Worm (Caenorhabditis elegans) whole organism, L4 larva: Measurements from ENCODE around the gene Y54G2A.16.

ENCODE experiments used
- F10B5.3 ChIP-seq: sonication (generic microtip); optimal IDR thresholded peaks from 2 replicates; lab custom pipeline; 2016; ENCODE audit warnings: mild to moderate bottlenecking, missing genetic modification characterization, missing compliant biosample characterization
- F37D6.2 ChIP-seq: sonication (generic microtip); optimal IDR thresholded peaks from 2 replicates; lab custom pipeline; 2016; ENCODE audit warnings: mild to moderate bottlenecking, missing genetic modification characterization, missing compliant biosample characterization
- F44E2.7 ChIP-seq: fragments of 200-800 bp; sonication (Bioruptor generic); IDR thresholded peaks from 2 replicates; pipeline ENCODE4 v2.1.2; 2022; ENCODE audit warnings: missing genetic modification characterization, missing compliant biosample characterization
- Y48G9A.11 ChIP-seq: fragments of 200-800 bp; sonication (Bioruptor generic); IDR thresholded peaks from 2 replicates; pipeline ENCODE4 v1.3.6; 2022; ENCODE audit warnings: missing genetic modification reagents, missing genetic modification characterization, missing compliant biosample characterization
- Y5F2A.4 ChIP-seq: fragments of 200-800 bp; sonication (Bioruptor generic); optimal IDR thresholded peaks from 2 replicates; lab custom pipeline; 2018; ENCODE audit warnings: mild to moderate bottlenecking, missing genetic modification characterization, missing compliant biosample characterization
- ZK337.2 ChIP-seq: fragments of 200-800 bp; sonication (Bioruptor generic); IDR thresholded peaks from 2 replicates; pipeline ENCODE4 v1.3.6; 2022; ENCODE audit warnings: missing genetic modification reagents, missing genetic modification characterization, missing compliant biosample characterization
- aha-1 ChIP-seq: fragments of 150-350 bp; peaks from one replicate; lab custom pipeline; 2014; ENCODE audit warnings: missing biosample characterization, missing genetic modification characterization
- ceh-28 ChIP-seq: fragments of 150-350 bp; optimal IDR thresholded peaks from 2 replicates; lab custom pipeline; 2014; ENCODE audit warnings: missing biosample characterization, missing genetic modification reagents, missing genetic modification characterization
- ceh-32 ChIP-seq: sonication (generic microtip); optimal IDR thresholded peaks from 2 replicates; lab custom pipeline; 2016; ENCODE audit warnings: mild to moderate bottlenecking, missing genetic modification characterization, missing compliant biosample characterization; ENCODE audit not compliant: poor library complexity
- cey-2 ChIP-seq: sonication (generic microtip); optimal IDR thresholded peaks from 3 replicates; lab custom pipeline; 2017; ENCODE audit warnings: missing genetic modification characterization, mild to moderate bottlenecking, missing compliant biosample characterization, antibody characterized with exemption, borderline replicate concordance; ENCODE audit not compliant: insufficient read depth
- ctbp-1 ChIP-seq: fragments of 200-800 bp; sonication (Bioruptor generic); IDR thresholded peaks from 2 replicates; pipeline ENCODE4 v1.3.6; 2022; ENCODE audit warnings: missing genetic modification reagents, missing genetic modification characterization, missing compliant biosample characterization
- daf-16 ChIP-seq, 3 experiments: sonication (generic microtip); optimal IDR thresholded peaks; 2 replicates each; lab custom pipeline; 2016 to 2017; ENCODE audit warnings: missing genetic modification characterization in 3 of 3, missing genetic modification reagents in 3 of 3, mild to moderate bottlenecking in 2 of 3, missing compliant biosample characterization in 2 of 3, missing biosample characterization in 1 of 3, moderate library complexity in 1 of 3
- daf-19 ChIP-seq: fragments of 200-800 bp; sonication (Bioruptor generic); conservative IDR thresholded peaks from 2 replicates; pipeline ENCODE4 v1.3.6; 2022; ENCODE audit warnings: missing genetic modification characterization, missing compliant biosample characterization
- dmd-6 ChIP-seq: fragments of 200-800 bp; sonication (Bioruptor generic); IDR thresholded peaks from 2 replicates; pipeline ENCODE4 v1.3.6; 2022; ENCODE audit warnings: missing genetic modification reagents, missing genetic modification characterization, missing compliant biosample characterization
- dmd-8 ChIP-seq: fragments of 200-800 bp; sonication (Bioruptor generic); IDR thresholded peaks from 2 replicates; pipeline ENCODE4 v1.3.6; 2022; ENCODE audit warnings: missing genetic modification characterization, missing compliant biosample characterization
- dmd-9 ChIP-seq: fragments of 200-800 bp; sonication (Bioruptor generic); IDR thresholded peaks from 2 replicates; pipeline ENCODE4 v1.3.6; 2022; ENCODE audit warnings: missing genetic modification reagents, missing genetic modification characterization, missing compliant biosample characterization
- dpl-1 ChIP-seq: fragments of 150-350 bp; optimal IDR thresholded peaks from 2 replicates; lab custom pipeline; 2014; ENCODE audit warnings: missing biosample characterization, missing genetic modification reagents, missing genetic modification characterization
- dve-1 ChIP-seq: sonication (generic microtip); optimal IDR thresholded peaks from 2 replicates; lab custom pipeline; 2017; ENCODE audit warnings: antibody characterized with exemption, mild to moderate bottlenecking, missing genetic modification characterization, missing compliant biosample characterization; ENCODE audit not compliant: insufficient read depth
- hlh-11 ChIP-seq: fragments of 200-800 bp; sonication (Bioruptor generic); optimal IDR thresholded peaks from 2 replicates; lab custom pipeline; 2018; ENCODE audit warnings: mild to moderate bottlenecking, missing genetic modification characterization, missing compliant biosample characterization
- hmg-1.1 ChIP-seq: fragments of 200-800 bp; sonication (Bioruptor generic); IDR thresholded peaks from 2 replicates; pipeline ENCODE4 v1.3.6; 2022; ENCODE audit warnings: missing genetic modification reagents, missing genetic modification characterization, missing compliant biosample characterization
- jun-1 ChIP-seq: fragments of 150-350 bp; optimal IDR thresholded peaks from 2 replicates; lab custom pipeline; 2014; ENCODE audit warnings: missing biosample characterization, missing genetic modification reagents, missing genetic modification characterization
- lin-13 ChIP-seq: fragments of 150-350 bp; optimal IDR thresholded peaks from 2 replicates; lab custom pipeline; 2014; ENCODE audit warnings: missing biosample characterization, missing genetic modification reagents, missing genetic modification characterization
- lin-29 ChIP-seq: fragments of 200-800 bp; sonication (Bioruptor generic); IDR thresholded peaks from 2 replicates; pipeline ENCODE4 v1.3.6; 2022; ENCODE audit warnings: missing genetic modification reagents, missing genetic modification characterization, missing compliant biosample characterization
- mdl-1 ChIP-seq, 2 experiments: fragments of 150-350 bp in 1 of 2; sonication (generic microtip) in 1 of 2; optimal IDR thresholded peaks; 2 replicates each; lab custom pipeline; 2014 to 2017; ENCODE audit warnings: missing biosample characterization in 2 of 2, missing genetic modification characterization in 2 of 2
- nhr-10 ChIP-seq: fragments of 150-350 bp; optimal IDR thresholded peaks from 2 replicates; lab custom pipeline; 2014; ENCODE audit warnings: missing biosample characterization, missing genetic modification characterization
- nhr-28 ChIP-seq: fragments of 150-350 bp; optimal IDR thresholded peaks from 2 replicates; lab custom pipeline; 2014; ENCODE audit warnings: missing biosample characterization, missing genetic modification characterization
- pha-4 ChIP-seq, 2 experiments: fragments of 150-350 bp in 1 of 2; fragments of 200-800 bp in 1 of 2; sonication (Bioruptor generic) in 1 of 2; IDR thresholded peaks in 1 of 2; optimal IDR thresholded peaks in 1 of 2; 2 replicates each; pipeline versions ENCODE4 v1.3.6 to Lab custom; 2014 to 2022; ENCODE audit warnings: missing genetic modification characterization in 2 of 2, missing genetic modification reagents in 2 of 2, missing biosample characterization in 1 of 2, missing compliant biosample characterization in 1 of 2
- pqm-1 ChIP-seq: sonication (generic microtip); optimal IDR thresholded peaks from 2 replicates; lab custom pipeline; 2017; ENCODE audit warnings: missing biosample characterization, missing genetic modification characterization
- saeg-2 ChIP-seq: fragments of 200-800 bp; sonication (Bioruptor generic); IDR thresholded peaks from 2 replicates; pipeline ENCODE4 v1.3.6; 2022; ENCODE audit warnings: missing genetic modification reagents, missing genetic modification characterization, missing compliant biosample characterization
- sdz-12 ChIP-seq: fragments of 200-800 bp; sonication (Bioruptor generic); optimal IDR thresholded peaks from 2 replicates; lab custom pipeline; 2018; ENCODE audit warnings: mild to moderate bottlenecking, missing genetic modification characterization, missing compliant biosample characterization
- snpc-1.2 ChIP-seq: fragments of 200-800 bp; sonication (Bioruptor generic); IDR thresholded peaks from 2 replicates; pipeline ENCODE4 v1.3.6; 2022; ENCODE audit warnings: missing genetic modification reagents, missing genetic modification characterization, missing compliant biosample characterization
- unc-130 ChIP-seq: sonication (generic microtip); optimal IDR thresholded peaks from 2 replicates; lab custom pipeline; 2016; ENCODE audit warnings: missing genetic modification reagents, missing genetic modification characterization, missing compliant biosample characterization
- unc-39 ChIP-seq: sonication (generic microtip); optimal IDR thresholded peaks from 2 replicates; lab custom pipeline; 2017; ENCODE audit warnings: missing biosample characterization, missing genetic modification characterization
- unc-62 ChIP-seq, 3 experiments: fragments of 150-350 bp in 1 of 3; sonication (generic microtip); optimal IDR thresholded peaks in 2 of 3; peaks in 1 of 3; 1 replicate in 1 of 3; 2 replicates in 2 of 3; lab custom pipeline; 2014 to 2017; ENCODE audit warnings: missing biosample characterization in 3 of 3, missing genetic modification characterization in 3 of 3, missing genetic modification reagents in 3 of 3, missing genotype in 1 of 3
- zag-1 ChIP-seq: fragments of 150-350 bp; optimal IDR thresholded peaks from 2 replicates; lab custom pipeline; 2014; ENCODE audit warnings: missing biosample characterization, missing genetic modification characterization

The Y54G2A.16 gene

ce11 chrIV:2854161-2854560 lies 10.5 kb downstream of the Y54G2A.16 start:
- TF ChIP-seq unc-39 (tag; lab: Kevin White, UChicago), result no peak
- TF ChIP-seq hlh-11, result peak; percentile 43
- TF ChIP-seq dpl-1 (GFP tag; lab: Kevin White, UChicago), result no peak
- no peak for TF ChIP-seq sdz-12 (GFP tag; lab: Kevin White, UChicago)
- TF ChIP-seq dmd-6 (GFP tag; lab: Robert Waterston, UW), result peak; percentile 67
- TF ChIP-seq nhr-28, result peak; percentile 27
- peak; percentile 27 for TF ChIP-seq dve-1 (tag; lab: Kevin White, UChicago)
- TF ChIP-seq daf-16 (GFP tag; optimal IDR thresholded peaks at IDR 0.05; lab: Kevin White, UChicago), result no peak
- TF ChIP-seq daf-16 (tag; optimal IDR thresholded peaks at IDR 0.05; lab: Kevin White, UChicago), result peak; percentile 80
- TF ChIP-seq pqm-1 (tag; lab: Kevin White, UChicago), result peak; percentile 27

- no peak for TF ChIP-seq F10B5.3 (tag; lab: Kevin White, UChicago)
- TF ChIP-seq snpc-1.2 (GFP tag; lab: Robert Waterston, UW), result no peak
- no peak for TF ChIP-seq unc-39 (tag; lab: Kevin White, UChicago)
- TF ChIP-seq zag-1 (tag; lab: Kevin White, UChicago), result no peak
- no peak for TF ChIP-seq hmg-1.1
- no peak for TF ChIP-seq F37D6.2 (tag; lab: Kevin White, UChicago)
- no peak for TF ChIP-seq Y5F2A.4 (GFP tag; lab: Kevin White, UChicago)
- no peak for TF ChIP-seq ceh-32
- no peak for TF ChIP-seq ceh-28
- no peak for TF ChIP-seq unc-62 (GFP tag; optimal IDR thresholded peaks at IDR 0.05 in 1 of 2; lab: Kevin White, UChicago)
- TF ChIP-seq unc-62 (tag; optimal IDR thresholded peaks at IDR 0.05; lab: Kevin White, UChicago), result no peak
- no peak for TF ChIP-seq jun-1 (tag; lab: Kevin White, UChicago)
- TF ChIP-seq nhr-10 (tag; lab: Kevin White, UChicago), result no peak
- no peak for TF ChIP-seq pha-4 (GFP tag; IDR thresholded peaks at IDR 0.05; lab: Robert Waterston, UW)
- no peak for TF ChIP-seq pha-4 (tag; optimal IDR thresholded peaks at IDR 0.05; lab: Kevin White, UChicago)
- no peak for TF ChIP-seq dmd-8 (GFP tag; lab: Robert Waterston, UW)
- no peak for TF ChIP-seq dmd-9 (GFP tag; lab: Robert Waterston, UW)
- no peak for TF ChIP-seq cey-2 (tag; lab: Kevin White, UChicago)
- TF ChIP-seq daf-19 (GFP tag; lab: Robert Waterston, UW), result no peak
Measured at ce11 chrIV:2853164-2853563, 11.5 kb downstream of the Y54G2A.16 start, which contains the start of gene Y54G2A.49. TSS of gene Y54G2A.49 (minus strand) at chrIV:2853264.

- TF ChIP-seq aha-1, result peak; percentile 91
- no peak for TF ChIP-seq F44E2.7 (GFP tag; lab: Robert Waterston, UW)
- TF ChIP-seq, all 104 proteins: peak for 1
Measured at ce11 chrIV:2851625-2852024, 13.0 kb downstream of the Y54G2A.16 start.

ce11 chrIV:2850586-2850985 lies 14.1 kb downstream of the Y54G2A.16 start, which contains the start of gene clec-85:
TSS of gene clec-85 (plus strand) at chrIV:2850886.
- TF ChIP-seq ZK337.2 (GFP tag; lab: Robert Waterston, UW) (no peak), mdl-1 (tag; optimal IDR thresholded peaks at IDR 0.05; lab: Kevin White, UChicago) (no peak), lin-29 (GFP tag; lab: Robert Waterston, UW) (no peak), F10B5.3 (tag; lab: Kevin White, UChicago) (no peak), dmd-6 (GFP tag; lab: Robert Waterston, UW) (no peak), Y48G9A.11 (GFP tag; lab: Robert Waterston, UW) (no peak), unc-130 (no peak), saeg-2 (GFP tag; lab: Robert Waterston, UW) (no peak), F37D6.2 (tag; lab: Kevin White, UChicago) (no peak), unc-62 (GFP tag; optimal IDR thresholded peaks at IDR 0.05 in 1 of 2; lab: Kevin White, UChicago) (no peak), unc-62 (tag; optimal IDR thresholded peaks at IDR 0.05; lab: Kevin White, UChicago) (no peak), lin-13 (GFP tag; lab: Kevin White, UChicago) (no peak), ctbp-1 (no peak)
